Fruit fly (Drosophila melanogaster) whole organism, embryonic: ENCODE data around the gene Ppm1.

Source experiments
- B-H2 ChIP-seq: fragments of 200-800 bp; sonication (Bioruptor generic); optimal IDR thresholded peaks from 2 replicates; lab custom pipeline; 2018; ENCODE audit warnings: missing biosample characterization, mild to moderate bottlenecking, missing genetic modification characterization
- BtbVII ChIP-seq: fragments of 200-800 bp; sonication (Bioruptor generic); optimal IDR thresholded peaks from 3 replicates; lab custom pipeline; 2017; ENCODE audit warnings: missing biosample characterization, mild to moderate bottlenecking, missing genetic modification characterization
- CG10209 ChIP-seq: fragments of 200-800 bp; sonication (Bioruptor generic); optimal IDR thresholded peaks from 3 replicates; lab custom pipeline; 2017; ENCODE audit warnings: missing biosample characterization, mild to moderate bottlenecking, missing genetic modification characterization, missing genetic modification reagents
- CG10543 ChIP-seq: fragments of 200-800 bp; sonication (Bioruptor generic); optimal IDR thresholded peaks from 3 replicates; lab custom pipeline; 2017; ENCODE audit warnings: missing biosample characterization, mild to moderate bottlenecking, missing genetic modification characterization, moderate library complexity
- CG12104 ChIP-seq: fragments of 200-800 bp; sonication (Bioruptor generic); optimal IDR thresholded peaks from 3 replicates; lab custom pipeline; 2016; ENCODE audit warnings: missing biosample characterization, missing genetic modification characterization
- CG12769 ChIP-seq: fragments of 200-800 bp; sonication (Bioruptor generic); optimal IDR thresholded peaks from 2 replicates; lab custom pipeline; 2019; ENCODE audit warnings: missing biosample characterization, mild to moderate bottlenecking, missing genetic modification characterization, moderate library complexity
- CG1647 ChIP-seq: fragments of 200-800 bp; sonication (Bioruptor generic); optimal IDR thresholded peaks from 3 replicates; lab custom pipeline; 2016; ENCODE audit warnings: missing biosample characterization, missing genetic modification characterization
- CG16779 ChIP-seq: fragments of 200-800 bp; sonication (Bioruptor generic); IDR thresholded peaks from 2 replicates; pipeline ENCODE4 v1.3.6; 2022; ENCODE audit warnings: missing biosample characterization, missing genetic modification characterization
- CG17385 ChIP-seq: fragments of 200-800 bp; sonication (Bioruptor generic); optimal IDR thresholded peaks from 3 replicates; lab custom pipeline; 2018; ENCODE audit warnings: missing biosample characterization, mild to moderate bottlenecking, missing genetic modification characterization
- CG2120 ChIP-seq: fragments of 200-800 bp; sonication (Bioruptor generic); optimal IDR thresholded peaks from 3 replicates; lab custom pipeline; 2016; ENCODE audit warnings: missing biosample characterization, missing genetic modification characterization
- CG2199 ChIP-seq: fragments of 200-800 bp; sonication (Bioruptor generic); IDR thresholded peaks from 3 replicates; pipeline ENCODE4 v1.3.6; 2022; ENCODE audit warnings: missing biosample characterization, missing genetic modification characterization
- CG2889 ChIP-seq: fragments of 200-800 bp; sonication (Bioruptor generic); IDR thresholded peaks from 3 replicates; pipeline ENCODE4 v1.3.6; 2022; ENCODE audit warnings: missing biosample characterization, missing genetic modification characterization
- CG3065 ChIP-seq: fragments of 200-800 bp; sonication (Bioruptor generic); optimal IDR thresholded peaks from 2 replicates; lab custom pipeline; 2016; ENCODE audit warnings: missing biosample characterization, missing genetic modification characterization
- CG3281 ChIP-seq: fragments of 200-800 bp; sonication (Bioruptor generic); optimal IDR thresholded peaks from 3 replicates; lab custom pipeline; 2017; ENCODE audit warnings: missing biosample characterization, mild to moderate bottlenecking, missing genetic modification characterization
- CG6175 ChIP-seq: fragments of 200-800 bp; sonication (Bioruptor generic); IDR thresholded peaks from 3 replicates; pipeline ENCODE4 v1.3.6; 2022; ENCODE audit warnings: missing biosample characterization, missing genetic modification characterization
- CG9817 ChIP-seq: fragments of 200-800 bp; sonication (Bioruptor generic); optimal IDR thresholded peaks from 2 replicates; lab custom pipeline; 2018; ENCODE audit warnings: missing biosample characterization, mild to moderate bottlenecking, missing genetic modification characterization, moderate library complexity
- D ChIP-seq, 2 experiments: fragments of 200-800 bp in 1 of 2; fragments of >200 bp in 1 of 2; sonication (Bioruptor generic) in 1 of 2; optimal IDR thresholded peaks; 2 replicates in 1 of 2; 3 replicates in 1 of 2; lab custom pipeline; 2017; ENCODE audit warnings: mild to moderate bottlenecking in 1 of 2, missing biosample characterization in 1 of 2, missing genetic modification characterization in 1 of 2, missing genetic modification reagents in 1 of 2
- D19B ChIP-seq: fragments of 200-800 bp; sonication (Bioruptor generic); optimal IDR thresholded peaks from 2 replicates; lab custom pipeline; 2017; ENCODE audit warnings: missing biosample characterization, mild to moderate bottlenecking, missing genetic modification characterization
- Doc3 ChIP-seq: fragments of 200-800 bp; sonication (Bioruptor generic); IDR thresholded peaks from 3 replicates; pipeline ENCODE4 v1.3.6; 2022; ENCODE audit warnings: missing biosample characterization, missing genetic modification characterization; ENCODE audit not compliant: partially characterized antibody
- Dp ChIP-seq: fragments of 200-800 bp; sonication (Bioruptor generic); optimal IDR thresholded peaks from 2 replicates; lab custom pipeline; 2018; ENCODE audit warnings: missing biosample characterization, mild to moderate bottlenecking, missing genetic modification characterization, moderate library complexity
- Elba2 ChIP-seq: fragments of 200-800 bp; sonication (Bioruptor generic); optimal IDR thresholded peaks from 3 replicates; lab custom pipeline; 2016; ENCODE audit warnings: missing biosample characterization, missing genetic modification characterization
- Fer3 ChIP-seq: fragments of 200-800 bp; sonication (Bioruptor generic); optimal IDR thresholded peaks from 2 replicates; lab custom pipeline; 2018; ENCODE audit warnings: missing biosample characterization, mild to moderate bottlenecking, missing genetic modification characterization, moderate library complexity
- HmgD ChIP-seq: fragments of 200-800 bp; sonication (Bioruptor generic); optimal IDR thresholded peaks from 3 replicates; lab custom pipeline; 2016; ENCODE audit warnings: missing biosample characterization, missing genetic modification characterization
- Myb ChIP-seq: fragments of 200-800 bp; sonication (Bioruptor generic); optimal IDR thresholded peaks from 2 replicates; lab custom pipeline; 2016; ENCODE audit warnings: missing biosample characterization, missing genetic modification characterization
- Sin3A ChIP-seq: fragments of >200 bp; optimal IDR thresholded peaks from 2 replicates; lab custom pipeline; 2018
- Sry-δ ChIP-seq: fragments of 200-800 bp; sonication (Bioruptor generic); optimal IDR thresholded peaks from 2 replicates; lab custom pipeline; 2016; ENCODE audit warnings: missing biosample characterization, missing genetic modification characterization
- Xbp1 ChIP-seq: fragments of 200-800 bp; sonication (Bioruptor generic); optimal IDR thresholded peaks from 3 replicates; lab custom pipeline; 2016; ENCODE audit warnings: missing biosample characterization, mild to moderate bottlenecking, missing genetic modification characterization
- caup ChIP-seq: fragments of 200-800 bp; sonication (Bioruptor generic); optimal IDR thresholded peaks from 3 replicates; lab custom pipeline; 2017; ENCODE audit warnings: missing biosample characterization, mild to moderate bottlenecking, missing genetic modification characterization, moderate library complexity; ENCODE audit not compliant: severe bottlenecking
- corto ChIP-seq: fragments of 200-800 bp; sonication (Bioruptor generic); optimal IDR thresholded peaks from 2 replicates; lab custom pipeline; 2016; ENCODE audit warnings: missing biosample characterization, mild to moderate bottlenecking, missing genetic modification characterization, moderate library complexity
- gem ChIP-seq: fragments of 200-800 bp; sonication (Bioruptor generic); optimal IDR thresholded peaks from 2 replicates; lab custom pipeline; 2019; ENCODE audit warnings: missing biosample characterization, mild to moderate bottlenecking, missing genetic modification characterization, moderate library complexity
- grau ChIP-seq: fragments of 200-800 bp; optimal IDR thresholded peaks from 3 replicates; lab custom pipeline; 2019; ENCODE audit warnings: missing biosample characterization, mild to moderate bottlenecking, missing genetic modification characterization, moderate library complexity
- grn ChIP-seq: fragments of 200-800 bp; sonication (Bioruptor generic); optimal IDR thresholded peaks from 3 replicates; lab custom pipeline; 2017; ENCODE audit warnings: missing biosample characterization, missing genetic modification characterization
- hb ChIP-seq: fragments of 200-800 bp; sonication (Bioruptor generic); IDR thresholded peaks from 3 replicates; pipeline ENCODE4 v1.3.6; 2022; ENCODE audit warnings: missing biosample characterization, missing genetic modification characterization; ENCODE audit not compliant: partially characterized antibody
- jigr1 ChIP-seq: fragments of 200-800 bp; sonication (Bioruptor generic); IDR thresholded peaks from 3 replicates; pipeline ENCODE4 v1.3.6; 2022; ENCODE audit warnings: missing biosample characterization, missing genetic modification characterization
- kni ChIP-seq: fragments of 200-800 bp; sonication (Bioruptor generic); optimal IDR thresholded peaks from 3 replicates; lab custom pipeline; 2017; ENCODE audit warnings: mild to moderate bottlenecking, missing biosample characterization, missing genetic modification reagents, missing genetic modification characterization
- lbe ChIP-seq: fragments of 200-800 bp; sonication (Bioruptor generic); optimal IDR thresholded peaks from 2 replicates; lab custom pipeline; 2016; ENCODE audit warnings: missing biosample characterization, mild to moderate bottlenecking, missing genetic modification characterization
- nom ChIP-seq: fragments of 200-800 bp; sonication (Bioruptor generic); optimal IDR thresholded peaks from 2 replicates; lab custom pipeline; 2017; ENCODE audit warnings: missing biosample characterization, missing genetic modification characterization, mild to moderate bottlenecking, moderate library complexity, missing genetic modification reagents
- rib ChIP-seq: fragments of 200-800 bp; sonication (Bioruptor generic); IDR thresholded peaks from 2 replicates; pipeline ENCODE4 v1.3.6; 2022; ENCODE audit warnings: missing biosample characterization, missing genetic modification characterization
- schlank ChIP-seq: fragments of 200-800 bp; sonication (Bioruptor generic); optimal IDR thresholded peaks from 2 replicates; lab custom pipeline; 2018; ENCODE audit warnings: missing biosample characterization, mild to moderate bottlenecking, missing genetic modification characterization
- scrt ChIP-seq: fragments of 200-800 bp; sonication (Bioruptor generic); optimal IDR thresholded peaks from 2 replicates; lab custom pipeline; 2018; ENCODE audit warnings: missing biosample characterization, mild to moderate bottlenecking, missing genetic modification characterization, moderate library complexity
- seq ChIP-seq: fragments of 200-800 bp; sonication (Bioruptor generic); IDR thresholded peaks from 2 replicates; pipeline ENCODE4 v1.3.6; 2022; ENCODE audit warnings: missing biosample characterization, missing genetic modification characterization
- sim ChIP-seq: fragments of 200-800 bp; sonication (Bioruptor generic); IDR thresholded peaks from 2 replicates; pipeline ENCODE4 v1.3.6; 2022; ENCODE audit warnings: missing biosample characterization, missing genetic modification characterization
- sna ChIP-seq: fragments of 200-800 bp; sonication (Bioruptor generic); IDR thresholded peaks from 2 replicates; pipeline ENCODE4 v1.3.6; 2022; ENCODE audit warnings: missing biosample characterization, missing genetic modification characterization; ENCODE audit not compliant: partially characterized antibody
- stwl ChIP-seq: fragments of 200-800 bp; sonication (Bioruptor generic); optimal IDR thresholded peaks from 3 replicates; lab custom pipeline; 2018; ENCODE audit warnings: missing biosample characterization, mild to moderate bottlenecking, missing genetic modification characterization, moderate library complexity
- sug ChIP-seq: fragments of 200-800 bp; optimal IDR thresholded peaks from 2 replicates; lab custom pipeline; 2019; ENCODE audit warnings: missing biosample characterization, mild to moderate bottlenecking, missing genetic modification characterization, moderate library complexity
- tap ChIP-seq: fragments of 200-800 bp; optimal IDR thresholded peaks from 3 replicates; lab custom pipeline; 2019; ENCODE audit warnings: missing biosample characterization, mild to moderate bottlenecking, missing genetic modification characterization, moderate library complexity
- vvl ChIP-seq: fragments of 200-800 bp; sonication (Bioruptor generic); IDR thresholded peaks from 2 replicates; pipeline ENCODE4 v1.3.6; 2022; ENCODE audit warnings: missing biosample characterization, missing genetic modification characterization

The Ppm1 gene

DNA sequence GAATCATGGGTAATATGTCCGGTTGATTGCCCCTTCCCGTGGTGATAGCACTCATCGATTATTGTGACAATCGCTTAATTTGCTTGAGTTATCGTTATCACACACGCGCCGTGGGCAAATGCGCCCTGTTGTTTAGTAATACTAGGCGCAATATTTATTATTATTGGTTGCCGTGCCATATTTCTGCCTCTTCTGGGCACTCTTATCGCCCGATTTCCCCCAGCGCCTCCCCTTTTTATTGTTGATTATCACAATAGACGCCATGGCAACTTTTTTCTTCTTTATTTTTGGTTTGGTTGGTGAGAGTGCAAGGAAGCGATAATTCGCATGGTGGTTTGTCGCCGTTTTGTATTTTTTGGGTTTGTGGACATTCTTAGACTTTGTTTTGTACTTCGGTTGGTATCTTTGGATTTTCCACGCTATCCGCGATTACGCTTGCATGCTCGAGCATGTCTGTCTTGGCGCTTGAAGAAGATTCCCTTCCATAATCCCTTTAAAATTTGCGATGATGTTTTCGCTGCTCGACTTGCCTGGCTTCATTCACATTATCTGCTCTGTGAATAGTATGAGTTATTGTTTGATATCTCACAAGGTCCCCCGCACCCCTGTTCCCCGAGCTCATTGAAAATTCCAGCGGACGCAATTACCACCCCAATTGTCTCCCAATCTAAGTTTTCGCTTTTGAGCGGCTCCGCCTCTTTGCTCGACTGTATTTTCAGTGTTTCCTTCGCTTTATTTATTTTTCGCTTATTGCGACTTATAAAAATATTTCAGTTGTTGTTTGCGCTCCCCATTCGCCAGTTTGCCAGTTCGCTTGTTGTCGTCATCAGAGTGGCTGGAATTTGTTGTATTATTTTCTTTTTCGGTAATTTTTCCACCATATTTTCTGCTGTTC is 32.6 kb upstream of the Ppm1 start (continued):
- no peak for TF ChIP-seq tap
- TF ChIP-seq Dp (GFP tag; lab: Kevin White, UChicago), result no peak
- peak; percentile 18 for TF ChIP-seq corto (GFP tag; lab: Kevin White, UChicago)
- no peak for TF ChIP-seq CG1647 (GFP tag; lab: Kevin White, UChicago)
- TF ChIP-seq scrt (GFP tag; lab: Kevin White, UChicago), result peak; percentile 32
- TF ChIP-seq Sin3A (lab: Kevin White, UChicago), result no peak
- TF ChIP-seq sna (GFP tag; lab: Robert Waterston, UW), result peak; percentile 25
- no peak for TF ChIP-seq jigr1 (GFP tag; lab: Robert Waterston, UW)
- TF ChIP-seq CG12769, result peak; percentile 11
- peak; percentile 4 for TF ChIP-seq Fer3
- no peak for TF ChIP-seq gem (tag; lab: Kevin White, UChicago)
- no peak for TF ChIP-seq vvl (GFP tag; lab: Robert Waterston, UW)
- peak; percentile 84 for TF ChIP-seq sug
- TF ChIP-seq CG2199 (GFP tag; lab: Robert Waterston, UW), result peak; percentile 27; the same call in 1 of the 3 replicates
- peak; percentile 7 for TF ChIP-seq D19B (GFP tag; lab: Kevin White, UChicago)
- peak; percentile 55 for TF ChIP-seq CG17385 (GFP tag; lab: Kevin White, UChicago)
- TF ChIP-seq Doc3 (GFP tag; lab: Robert Waterston, UW), result no peak
- TF ChIP-seq B-H2, result peak; percentile 75
- no peak for TF ChIP-seq kni
- TF ChIP-seq CG10543, result peak; percentile 64
- no peak for TF ChIP-seq CG12104 (GFP tag; lab: Kevin White, UChicago)
- no peak for TF ChIP-seq HmgD (GFP tag; lab: Kevin White, UChicago)
- 0 out of 2 replicates have a peak, but pooled peaks have one; percentile 12 for TF ChIP-seq sim (GFP tag; lab: Robert Waterston, UW)
- TF ChIP-seq CG3281 (GFP tag; lab: Kevin White, UChicago), result peak; percentile 32
- peak; percentile 6 for TF ChIP-seq grau (tag; lab: Kevin White, UChicago)
- TF ChIP-seq seq (GFP tag; lab: Robert Waterston, UW), result peak; percentile 22; the same call in 1 of the 2 replicates
- TF ChIP-seq CG2120 (GFP tag; lab: Kevin White, UChicago), result peak; percentile 28
- TF ChIP-seq BtbVII, result peak; percentile 60
- no peak for TF ChIP-seq CG2889 (GFP tag; lab: Robert Waterston, UW)
- no peak for TF ChIP-seq Elba2 (GFP tag; lab: Kevin White, UChicago)
- TF ChIP-seq D (optimal IDR thresholded peaks at IDR 0.05; lab: Kevin White, UChicago), result no peak
- TF ChIP-seq D (GFP tag; optimal IDR thresholded peaks at IDR 0.05; lab: Kevin White, UChicago), result no peak
- peak; percentile 23 for TF ChIP-seq nom (GFP tag; lab: Kevin White, UChicago)
- peak; percentile 45; the same call in 1 of the 2 replicates for TF ChIP-seq rib (GFP tag; lab: Robert Waterston, UW)
- peak; percentile 12 for TF ChIP-seq caup (GFP tag; lab: Kevin White, UChicago)
- TF ChIP-seq schlank, result peak; percentile 51
- TF ChIP-seq CG10209, result peak; percentile 10
- TF ChIP-seq grn, result peak; percentile 62
- TF ChIP-seq CG3065, result no peak
- TF ChIP-seq Sry-δ (GFP tag; lab: Kevin White, UChicago), result no peak
- peak; percentile 63 for TF ChIP-seq lbe
- no peak for TF ChIP-seq Xbp1 (GFP tag; lab: Kevin White, UChicago)
- 0 out of 2 replicates have a peak, but pooled peaks have one; percentile 24 for TF ChIP-seq CG16779
- peak; percentile 1 for TF ChIP-seq CG9817 (tag; lab: Kevin White, UChicago)
- TF ChIP-seq hb, result 0 out of 3 replicates have a peak, but pooled peaks have one; percentile 24
- TF ChIP-seq Myb (GFP tag; lab: Kevin White, UChicago), result peak; percentile 6
- TF ChIP-seq CG6175, result 0 out of 3 replicates have a peak, but pooled peaks have one; percentile 31
- no peak for TF ChIP-seq stwl (tag; lab: Kevin White, UChicago)
